Worm (Caenorhabditis elegans): ENCODE results near the gene bed-1.
A peak's percentile ranks its signal among the peaks of the same experiment; 100 is the strongest.

bed-1 gene

DNA sequence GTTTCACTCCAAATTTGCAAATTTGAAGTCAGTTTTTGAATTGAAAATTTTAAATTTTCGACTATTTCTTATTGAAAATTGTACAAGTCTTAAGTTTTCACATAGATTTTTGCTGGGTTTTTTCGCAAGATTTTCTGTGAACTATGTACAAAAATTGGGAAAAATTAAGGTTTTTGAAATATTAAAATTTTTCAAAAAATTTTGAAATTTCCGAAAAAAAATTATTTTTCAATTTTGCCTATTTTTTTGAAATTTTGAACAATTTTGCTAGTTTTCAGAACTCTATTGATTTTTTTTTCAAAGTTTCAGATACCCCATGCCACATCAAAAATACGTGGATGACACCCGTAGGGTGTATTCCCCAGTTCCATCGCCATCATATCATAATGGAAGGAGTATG, 29.1 kb upstream of the bed-1 start, which contains the start of gene tsp-13:
tsp-13 (plus strand) TSS at position 301 of the 400 bp plus-strand sequence.
- TF ChIP-seq nhr-27 (tag; optimal IDR thresholded peaks at IDR 0.05) (no peak), bed-1 (GFP tag; IDR thresholded peaks at IDR 0.05) (no peak), madf-6 (GFP tag; IDR thresholded peaks at IDR 0.05) (no peak), B0336.3 (GFP tag; IDR thresholded peaks at IDR 0.05) (no peak), zim-3 (tag; optimal IDR thresholded peaks at IDR 0.05) (no peak), snpc-1.1 (tag; optimal IDR thresholded peaks at IDR 0.05; ENCODE audit: insufficient read depth) (no peak)

DNA sequence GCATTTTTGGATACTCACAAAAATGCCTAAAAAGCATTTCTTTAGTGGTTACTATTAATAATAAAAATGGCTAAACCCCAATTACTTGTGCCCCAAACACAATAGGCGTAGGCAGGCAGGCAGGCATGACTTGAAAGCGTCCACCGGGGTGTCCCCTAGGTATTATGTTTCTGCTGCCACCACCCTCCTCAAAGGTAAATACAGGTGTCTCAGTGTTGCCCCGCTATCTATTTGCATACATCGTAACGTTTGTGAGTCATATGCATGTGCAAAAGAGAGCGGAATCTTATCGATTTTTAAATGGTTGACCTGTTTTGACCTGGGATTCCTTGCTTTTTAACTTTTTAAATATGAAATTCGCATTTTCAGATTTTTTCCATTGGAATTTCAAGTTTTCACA, 28.5 kb upstream of the bed-1 start:
- TF ChIP-seq aptf-3 (GFP tag; IDR thresholded peaks at IDR 0.05) (no peak), F57C9.4 (tag; optimal IDR thresholded peaks at IDR 0.05) (no peak), nhr-27 (tag; optimal IDR thresholded peaks at IDR 0.05) (no peak), cebp-1 (GFP tag; IDR thresholded peaks at IDR 0.05) (no peak), cebp-1 (tag; optimal IDR thresholded peaks at IDR 0.05) (no peak), T26A5.8 (tag; optimal IDR thresholded peaks at IDR 0.05) (no peak), Y53F4B.3 (GFP tag; IDR thresholded peaks at IDR 0.05) (no peak), egl-18 (GFP tag; IDR thresholded peaks at IDR 0.05) (no peak), madf-8 (GFP tag; conservative IDR thresholded peaks at IDR 0.05) (no peak), let-607 (tag; optimal IDR thresholded peaks at IDR 0.05) (no peak), nhr-179 (tag; optimal IDR thresholded peaks at IDR 0.05) (no peak)

DNA sequence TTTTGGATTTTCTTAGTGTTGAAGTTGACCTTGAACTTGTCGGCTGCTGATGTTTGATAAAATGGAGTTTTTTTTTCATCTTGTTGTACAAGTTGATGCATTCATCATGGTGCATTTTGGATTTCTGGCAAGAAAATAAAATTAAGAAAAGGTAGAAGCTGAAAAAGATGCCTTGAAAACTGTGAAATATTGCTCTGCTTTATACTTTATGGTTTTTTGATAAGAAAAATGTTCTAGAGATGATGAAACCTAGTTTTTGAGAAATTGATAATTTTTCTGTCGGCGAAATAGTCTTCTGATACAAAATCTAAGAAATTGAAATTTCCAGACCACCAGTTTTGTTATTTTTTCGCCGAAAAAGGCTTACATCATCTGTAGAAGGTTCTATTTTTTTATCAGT, 27.6 kb upstream of the bed-1 start, which contains the start of gene Y39B6A.69:
Y39B6A.69 (minus strand) TSS at position 101 of the 400 bp plus-strand sequence.
- TF ChIP-seq gei-17 (GFP tag; optimal IDR thresholded peaks at IDR 0.05) (no peak), Y53G8AR.9 (GFP tag; conservative IDR thresholded peaks at IDR 0.05) (no peak), aptf-2 (GFP tag; conservative IDR thresholded peaks at IDR 0.05) (no peak), nhr-179 (tag; optimal IDR thresholded peaks at IDR 0.05) (no peak), fkh-3 (tag; optimal IDR thresholded peaks at IDR 0.05) (no peak), T26A5.8 (tag; optimal IDR thresholded peaks at IDR 0.05) (no peak), attf-5 (GFP tag; optimal IDR thresholded peaks at IDR 0.05) (no peak), repo-1 (tag; optimal IDR thresholded peaks at IDR 0.05) (no peak), athp-1 (tag; optimal IDR thresholded peaks at IDR 0.05) (no peak), efl-1 (GFP tag; optimal IDR thresholded peaks at IDR 0.05) (no peak)

DNA sequence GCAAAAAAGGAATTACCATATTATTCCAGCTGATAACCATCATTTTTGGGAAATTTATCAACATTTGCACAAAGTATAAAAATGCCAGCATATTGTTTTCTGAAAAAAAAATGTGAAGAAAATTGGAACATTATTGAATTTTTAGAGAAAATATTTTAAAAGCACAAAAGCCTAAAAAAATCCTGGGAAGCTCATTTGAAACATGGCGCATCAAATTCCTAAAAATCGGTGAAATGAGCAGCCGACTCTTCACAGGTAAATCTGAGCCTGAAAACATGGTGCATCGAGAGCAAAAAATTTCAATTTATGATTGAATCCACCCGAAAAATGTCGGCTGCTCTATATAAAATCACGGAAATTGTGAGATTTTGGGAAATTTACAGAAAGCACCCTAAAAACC, 24.3 kb upstream of the bed-1 start, which contains the start of gene Y39B6A.7:
Y39B6A.7 (minus strand) TSS at position 101 of the 400 bp plus-strand sequence.
- TF ChIP-seq lin-40 (tag; optimal IDR thresholded peaks at IDR 0.05), result no peak
- TF ChIP-seq mes-4 (tag; optimal IDR thresholded peaks at IDR 0.05), result no peak
- TF ChIP-seq lin-54 (GFP tag; optimal IDR thresholded peaks at IDR 0.05), result no peak
- TF ChIP-seq cebp-2 (GFP tag; IDR thresholded peaks at IDR 0.05), result no peak
- TF ChIP-seq zfh-2 (GFP tag; conservative IDR thresholded peaks at IDR 0.05), result no peak
- no peak for TF ChIP-seq ZK185.1 (tag; optimal IDR thresholded peaks at IDR 0.05; ENCODE audit: poor library complexity, severe bottlenecking)

DNA sequence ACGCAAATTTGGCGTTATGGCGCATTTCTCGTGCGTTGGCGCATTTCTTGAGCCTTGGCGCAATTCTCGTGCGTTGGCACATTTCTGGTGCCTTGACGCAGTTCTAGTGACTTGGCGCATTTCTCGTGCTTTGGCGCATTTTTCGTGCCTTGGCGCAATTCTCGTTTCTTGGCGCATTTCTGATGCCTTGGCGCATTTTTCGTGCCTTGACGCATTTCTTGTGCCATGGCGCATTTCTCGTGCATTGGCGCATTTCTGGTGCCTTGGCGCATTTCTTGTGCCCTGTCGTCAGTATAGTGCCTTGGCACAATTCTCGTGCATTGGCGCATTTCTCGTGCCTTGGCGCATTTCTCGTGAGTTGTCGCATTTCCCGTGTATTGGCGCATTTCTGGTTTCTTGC, 23.6 kb upstream of the bed-1 start:
- TF ChIP-seq ekl-4 (GFP tag; IDR thresholded peaks at IDR 0.05), result no peak
- peak; percentile 46 for TF ChIP-seq zfh-2 (GFP tag; conservative IDR thresholded peaks at IDR 0.05)
- peak; percentile 71 for TF ChIP-seq ztf-18 (tag; optimal IDR thresholded peaks at IDR 0.05)

All from whole organism, young adult.